Worm (Caenorhabditis elegans) whole organism, L3 larva: Measurements from ENCODE around the gene gst-6.

Source experiments
- R02D3.7 ChIP-seq: fragments of 150-350 bp; optimal IDR thresholded peaks from 2 replicates; lab custom pipeline; 2014; ENCODE audit warnings: missing biosample characterization, missing genetic modification characterization
- aly-2 ChIP-seq: fragments of 150-350 bp; optimal IDR thresholded peaks from 2 replicates; lab custom pipeline; 2014; ENCODE audit warnings: missing biosample characterization, missing genetic modification characterization
- ama-1 ChIP-seq: fragments of 150-350 bp; optimal IDR thresholded peaks from 2 replicates; lab custom pipeline; 2018
- ceh-16 ChIP-seq: sonication (generic microtip); optimal IDR thresholded peaks from 2 replicates; lab custom pipeline; 2017; ENCODE audit warnings: missing biosample characterization, missing genetic modification characterization
- ceh-28 ChIP-seq: fragments of 150-350 bp; optimal IDR thresholded peaks from 2 replicates; lab custom pipeline; 2014; ENCODE audit warnings: missing biosample characterization, missing genetic modification reagents, missing genetic modification characterization
- ceh-9 ChIP-seq: sonication (generic microtip); optimal IDR thresholded peaks from 2 replicates; lab custom pipeline; 2018; ENCODE audit warnings: missing biosample characterization, missing genetic modification characterization
- daf-12 ChIP-seq: fragments of 150-350 bp; optimal IDR thresholded peaks from 2 replicates; lab custom pipeline; 2014; ENCODE audit warnings: missing biosample characterization, missing genetic modification reagents, missing genetic modification characterization
- egl-27 ChIP-seq: sonication (generic microtip); optimal IDR thresholded peaks from 4 replicates; lab custom pipeline; 2017; ENCODE audit warnings: missing biosample characterization, missing genetic modification reagents, missing genetic modification characterization
- egl-5 ChIP-seq: fragments of 150-350 bp; optimal IDR thresholded peaks from 2 replicates; lab custom pipeline; 2017; ENCODE audit warnings: missing biosample characterization, missing genetic modification reagents, missing genetic modification characterization, inconsistent platforms
- elt-2 ChIP-seq: sonication (generic microtip); optimal IDR thresholded peaks from 2 replicates; lab custom pipeline; 2016; ENCODE audit warnings: missing genetic modification reagents, mild to moderate bottlenecking, missing genetic modification characterization, missing compliant biosample characterization
- fkh-2 ChIP-seq: fragments of 150-350 bp; optimal IDR thresholded peaks from 2 replicates; lab custom pipeline; 2014; ENCODE audit warnings: missing biosample characterization, missing genetic modification reagents, missing genetic modification characterization
- hmg-11 ChIP-seq: sonication (generic microtip); optimal IDR thresholded peaks from 2 replicates; lab custom pipeline; 2016; ENCODE audit warnings: missing genetic modification characterization, missing compliant biosample characterization
- lin-39 ChIP-seq: fragments of 150-350 bp; optimal IDR thresholded peaks from 2 replicates; lab custom pipeline; 2018; ENCODE audit warnings: missing biosample characterization, missing genetic modification reagents, missing genetic modification characterization
- nfya-1 ChIP-seq: sonication (generic microtip); optimal IDR thresholded peaks from 2 replicates; lab custom pipeline; 2017; ENCODE audit warnings: missing genetic modification characterization, mild to moderate bottlenecking, missing compliant biosample characterization, antibody characterized with exemption, moderate library complexity; ENCODE audit not compliant: insufficient read depth
- nhr-12 ChIP-seq: fragments of 150-350 bp; optimal IDR thresholded peaks from 2 replicates; lab custom pipeline; 2014; ENCODE audit warnings: missing biosample characterization, missing genetic modification characterization
- nhr-23 ChIP-seq: fragments of 150-350 bp; optimal IDR thresholded peaks from 2 replicates; lab custom pipeline; 2014; ENCODE audit warnings: missing biosample characterization, missing genetic modification reagents, missing genetic modification characterization
- nhr-237 ChIP-seq: fragments of 150-350 bp; optimal IDR thresholded peaks from 2 replicates; lab custom pipeline; 2014; ENCODE audit warnings: missing biosample characterization, missing genetic modification characterization
- nhr-25 ChIP-seq: sonication (generic microtip); optimal IDR thresholded peaks from 2 replicates; lab custom pipeline; 2017; ENCODE audit warnings: missing biosample characterization, missing genetic modification characterization
- nhr-43 ChIP-seq: sonication (generic microtip); optimal IDR thresholded peaks from 2 replicates; lab custom pipeline; 2016; ENCODE audit warnings: mild to moderate bottlenecking, missing genetic modification characterization, missing compliant biosample characterization; ENCODE audit not compliant: poor library complexity, severe bottlenecking
- nhr-76 ChIP-seq: fragments of 150-350 bp; sonication (generic microtip); optimal IDR thresholded peaks from 5 replicates; lab custom pipeline; 2014; ENCODE audit warnings: missing biosample characterization, missing genetic modification characterization
- nhr-77 ChIP-seq: fragments of 150-350 bp; optimal IDR thresholded peaks from 2 replicates; lab custom pipeline; 2014; ENCODE audit warnings: missing biosample characterization, missing genetic modification characterization
- pha-4 ChIP-seq: fragments of 150-350 bp; optimal IDR thresholded peaks from 2 replicates; lab custom pipeline; 2014; ENCODE audit warnings: missing biosample characterization, missing genetic modification reagents, missing genetic modification characterization
- skn-1 ChIP-seq: fragments of 150-350 bp; optimal IDR thresholded peaks from 2 replicates; lab custom pipeline; 2014; ENCODE audit warnings: missing biosample characterization, missing genetic modification characterization
- tbx-2 ChIP-seq: sonication (generic microtip); optimal IDR thresholded peaks from 2 replicates; lab custom pipeline; 2016; ENCODE audit warnings: mild to moderate bottlenecking, missing genetic modification characterization, missing compliant biosample characterization
- unc-62 ChIP-seq: fragments of 150-350 bp; sonication (generic microtip); optimal IDR thresholded peaks from 4 replicates; lab custom pipeline; 2014; ENCODE audit warnings: missing biosample characterization, missing genetic modification reagents, missing genetic modification characterization
- ztf-4 ChIP-seq: fragments of 150-350 bp; optimal IDR thresholded peaks from 2 replicates; lab custom pipeline; 2014; ENCODE audit warnings: missing biosample characterization, missing genetic modification characterization

The gst-6 gene

DNA sequence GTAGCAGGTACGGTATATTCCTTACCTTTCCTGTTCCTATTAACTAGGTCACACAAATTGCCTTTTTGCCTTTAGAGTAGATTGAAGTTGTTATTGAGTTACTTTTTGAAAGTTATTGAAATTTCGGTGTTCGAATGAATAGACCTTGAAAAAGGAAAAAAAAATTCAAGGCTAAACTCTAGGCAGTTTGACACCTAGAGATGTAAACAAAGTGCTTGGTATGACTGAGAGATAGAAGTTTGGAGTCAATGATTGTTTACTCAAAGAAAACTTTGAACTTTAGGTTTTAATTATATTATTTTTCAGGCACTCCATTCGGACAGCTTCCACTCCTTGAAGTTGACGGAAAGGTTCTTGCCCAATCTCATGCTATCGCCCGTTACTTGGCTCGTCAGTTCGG lies 2.8 kb downstream of the gst-6 start:
- TF ChIP-seq nhr-23 (no peak), pha-4 (tag; lab: Kevin White, UChicago) (peak; percentile 68)

DNA sequence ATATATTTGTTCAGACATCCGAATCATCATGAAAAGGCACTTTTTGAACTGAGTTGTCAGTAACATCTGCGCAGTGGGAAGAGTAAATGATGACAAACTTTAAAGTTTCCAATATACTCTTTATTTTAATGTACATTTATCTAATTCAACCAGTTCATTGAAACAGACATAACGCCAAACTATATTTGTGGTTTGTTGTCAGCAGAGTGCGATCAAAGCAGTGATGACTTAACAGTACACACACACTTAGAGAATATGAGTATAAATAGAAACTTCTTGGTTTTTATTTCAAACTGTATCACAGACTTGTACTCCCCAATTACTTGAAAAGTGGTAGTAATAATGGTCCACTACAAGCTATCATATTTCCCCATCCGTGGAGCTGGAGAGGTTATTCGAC lies 3.7 kb downstream of the gst-6 start, which contains the start of gene gst-8:
TSS of gene gst-8 (plus strand) at position 301 of the 400 bp plus-strand sequence.
- TF ChIP-seq egl-27 (tag; lab: Kevin White, UChicago) (no peak), fkh-2 (tag; lab: Kevin White, UChicago) (no peak), elt-2 (peak; percentile 24)

DNA sequence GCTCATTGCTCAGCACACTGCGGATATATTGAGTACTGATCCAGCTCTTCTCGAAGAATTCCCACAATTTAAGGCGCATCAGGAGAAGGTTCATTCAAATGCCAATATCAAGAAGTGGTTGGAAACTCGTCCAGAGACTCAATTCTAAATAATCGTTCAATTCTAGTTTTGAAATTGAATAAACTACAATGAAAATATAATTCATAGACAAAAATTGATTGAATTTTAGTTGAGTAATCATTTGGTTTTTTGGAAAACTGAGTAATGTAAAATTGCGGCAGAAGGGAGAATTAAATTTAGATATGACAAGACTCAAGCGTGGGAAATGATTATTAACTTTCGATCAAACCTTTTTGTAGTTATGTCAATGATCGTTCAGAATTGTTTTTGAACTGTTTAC lies 4.7 kb downstream of the gst-6 start:
- TF ChIP-seq ceh-16 (tag; lab: Kevin White, UChicago) = no peak
- no peak for TF ChIP-seq pha-4 (tag; lab: Kevin White, UChicago)
- no peak for TF ChIP-seq unc-62 (GFP tag; lab: Kevin White, UChicago)

DNA sequence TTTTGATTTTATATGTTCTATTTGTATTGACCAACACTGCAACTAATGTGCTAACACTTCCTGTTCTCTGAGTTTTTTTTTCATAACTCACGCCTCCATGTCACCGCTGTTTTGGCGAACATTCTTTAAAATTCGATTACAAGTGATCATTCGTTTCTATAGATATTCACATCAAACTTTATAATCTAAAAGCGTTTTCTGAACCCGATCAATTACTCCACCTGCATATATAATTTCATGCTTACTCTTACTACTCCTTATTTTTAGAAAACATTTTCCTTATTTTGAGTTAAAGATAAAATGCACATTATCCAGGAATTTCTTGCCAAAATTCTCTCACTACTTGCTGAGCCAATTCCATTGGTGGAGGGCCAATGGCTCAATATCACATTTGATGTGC lies 6.3 kb downstream of the gst-6 start, which contains the start of gene R05F9.7:
TSS of gene R05F9.7 (plus strand) at position 301 of the 400 bp plus-strand sequence.
- TF ChIP-seq nhr-237 (tag; lab: Kevin White, UChicago) (no peak), R02D3.7 (tag; lab: Kevin White, UChicago) (no peak), daf-12 (tag; lab: Kevin White, UChicago) (no peak), egl-5 (tag; lab: Kevin White, UChicago) (no peak), nhr-76 (tag; lab: Kevin White, UChicago) (no peak), aly-2 (tag; lab: Kevin White, UChicago) (no peak), nhr-43 (tag; lab: Kevin White, UChicago) (no peak)

DNA sequence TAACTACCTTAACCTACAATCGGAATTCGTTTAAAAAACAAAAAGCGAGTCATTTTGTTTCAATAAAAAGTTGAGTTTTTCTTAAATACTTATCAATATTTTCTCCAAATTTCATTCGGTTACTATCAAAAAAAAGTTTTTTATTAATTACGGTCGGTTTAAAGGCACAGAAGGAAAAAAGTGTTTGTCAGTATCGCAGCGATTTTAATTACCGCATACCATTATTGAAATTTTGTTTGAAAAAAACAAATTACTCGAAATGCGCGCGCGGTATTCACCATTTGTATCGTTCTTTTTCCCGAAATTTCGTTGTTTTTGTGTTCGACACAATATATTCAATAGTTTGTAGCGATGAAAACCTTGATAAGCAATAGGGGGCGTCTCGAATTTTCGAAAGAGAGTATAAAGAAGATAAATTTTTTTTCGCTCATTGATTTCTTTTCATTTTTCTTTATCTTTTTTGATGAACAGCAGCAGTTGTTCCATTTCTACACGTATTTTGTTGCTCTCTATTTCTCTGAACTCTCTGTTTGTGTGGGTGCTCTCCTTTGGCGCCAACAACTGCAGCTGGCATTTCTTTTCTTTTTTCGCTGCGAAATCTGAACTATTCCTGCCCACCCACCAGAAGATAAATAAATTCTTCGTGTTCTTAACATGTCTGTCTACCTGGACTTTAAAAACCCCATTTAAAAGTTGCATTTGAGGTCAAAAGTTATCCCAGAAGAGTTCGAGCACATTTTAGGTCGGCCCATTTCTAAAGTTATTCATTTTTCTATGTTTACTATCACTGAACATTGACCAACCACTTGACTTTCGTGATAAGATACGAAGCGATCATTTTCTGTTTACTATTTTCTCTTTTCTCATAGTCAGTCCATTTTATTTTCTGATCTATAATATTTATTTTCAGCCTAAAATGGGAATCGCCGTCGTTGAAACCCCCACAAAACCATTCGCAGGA lies 9.1 kb downstream of the gst-6 start, which contains the start of gene pgm-1:
TSS of gene pgm-1 (plus strand) at position 911 of the 961 bp plus-strand sequence.
- TF ChIP-seq unc-62 (GFP tag; lab: Kevin White, UChicago) = no peak
- TF ChIP-seq nhr-77 (tag; lab: Kevin White, UChicago) = no peak
- peak; percentile 2 for TF ChIP-seq lin-39 (tag; lab: Kevin White, UChicago)
- TF ChIP-seq skn-1 (tag; lab: Kevin White, UChicago) = no peak
- TF ChIP-seq nhr-43 (tag; lab: Kevin White, UChicago) = no peak
- TF ChIP-seq nfya-1 (tag; lab: Kevin White, UChicago) = peak; percentile 36
- peak; percentile 16 for TF ChIP-seq ama-1 (lab: Kevin White, UChicago)
- TF ChIP-seq egl-27 (tag; lab: Kevin White, UChicago) = no peak
- peak; percentile 80 for TF ChIP-seq pha-4 (tag; lab: Kevin White, UChicago)
- TF ChIP-seq nhr-12 (tag; lab: Kevin White, UChicago) = no peak
- peak; percentile 36 for TF ChIP-seq ceh-28 (tag; lab: Kevin White, UChicago)
- peak; percentile 84 for TF ChIP-seq elt-2
- no peak for TF ChIP-seq ceh-9 (tag; lab: Kevin White, UChicago)
- no peak for TF ChIP-seq hmg-11

DNA sequence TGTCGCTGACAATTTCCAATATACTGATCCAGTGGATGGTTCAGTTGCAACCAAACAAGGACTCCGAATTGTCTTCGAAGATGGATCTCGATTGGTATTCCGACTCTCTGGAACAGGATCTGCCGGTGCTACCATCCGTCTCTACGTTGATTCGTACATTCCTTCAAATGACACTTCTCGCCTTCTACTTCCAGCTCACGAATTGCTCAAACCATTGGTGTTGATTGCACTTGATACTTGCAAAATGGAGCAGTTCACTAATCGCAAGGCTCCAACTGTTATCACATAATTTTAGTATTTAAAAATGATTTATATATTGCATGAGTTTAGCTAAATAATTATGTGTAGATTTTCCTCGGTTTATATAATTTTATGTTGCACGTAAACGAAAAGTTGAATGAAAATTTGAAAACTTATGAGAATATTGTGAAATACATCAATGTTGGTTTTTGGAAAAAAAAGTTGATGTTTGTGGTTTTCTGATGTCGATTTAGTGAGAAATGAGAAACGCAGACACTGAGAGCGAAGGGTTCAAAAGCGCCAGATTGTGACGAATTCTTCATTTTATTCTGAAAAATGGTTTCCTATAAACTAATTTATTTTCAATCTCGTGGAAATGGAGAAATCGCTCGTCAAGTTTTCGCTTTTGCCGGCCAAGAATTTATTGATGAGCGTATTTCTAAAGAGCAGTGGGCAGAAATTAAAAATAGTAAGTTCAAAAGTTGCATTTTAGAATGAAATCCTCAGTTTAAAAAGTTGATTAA lies 11.5 kb downstream of the gst-6 start, which contains the start of gene gst-9:
TSS of gene gst-9 (plus strand) at position 574 of the 764 bp plus-strand sequence.
- TF ChIP-seq nhr-25 = peak; percentile 50
- TF ChIP-seq daf-12 (tag; lab: Kevin White, UChicago) = no peak
- TF ChIP-seq nhr-43 (tag; lab: Kevin White, UChicago) = peak; percentile 79
- peak; percentile 34 for TF ChIP-seq nfya-1 (tag; lab: Kevin White, UChicago)
- TF ChIP-seq ama-1 (lab: Kevin White, UChicago) = peak; percentile 89
- no peak for TF ChIP-seq ztf-4
- peak; percentile 67 for TF ChIP-seq elt-2
- peak; percentile 39 for TF ChIP-seq pha-4 (tag; lab: Kevin White, UChicago)
- TF ChIP-seq tbx-2 (tag; lab: Kevin White, UChicago) = peak; percentile 25
